Fruit fly (Drosophila melanogaster) whole organism, embryonic: ENCODE data around the gene CG43400.

Source experiments
- Atf-2 ChIP-seq: fragments of 200-800 bp; sonication (Bioruptor generic); optimal IDR thresholded peaks from 2 replicates; lab custom pipeline; 2016; ENCODE audit warnings: missing biosample characterization, missing genetic modification characterization
- CG10321 ChIP-seq: fragments of 200-800 bp; sonication (Bioruptor generic); IDR thresholded peaks from 2 replicates; pipeline ENCODE4 v1.3.6; 2022; ENCODE audit warnings: missing biosample characterization, missing genetic modification characterization
- CG10462 ChIP-seq: fragments of 200-800 bp; sonication (Bioruptor generic); optimal IDR thresholded peaks from 2 replicates; lab custom pipeline; 2016; ENCODE audit warnings: missing biosample characterization, missing genetic modification characterization
- CG11247 ChIP-seq: fragments of 200-800 bp; sonication (Bioruptor generic); IDR thresholded peaks from 2 replicates; pipeline ENCODE4 v1.3.6; 2022; ENCODE audit warnings: missing biosample characterization, missing genetic modification characterization
- CG13287 ChIP-seq: fragments of 200-800 bp; sonication (Bioruptor generic); IDR thresholded peaks from 2 replicates; pipeline ENCODE4 v1.3.6; 2022; ENCODE audit warnings: missing biosample characterization, missing genetic modification characterization; ENCODE audit not compliant: partially characterized antibody
- CG15514 ChIP-seq: fragments of 200-800 bp; sonication (Bioruptor generic); optimal IDR thresholded peaks from 3 replicates; lab custom pipeline; 2017; ENCODE audit warnings: missing biosample characterization, missing genetic modification characterization, mild to moderate bottlenecking, moderate library complexity, missing genetic modification reagents
- CG2116 ChIP-seq: fragments of 200-800 bp; sonication (Bioruptor generic); optimal IDR thresholded peaks from 3 replicates; lab custom pipeline; 2018; ENCODE audit warnings: missing biosample characterization, mild to moderate bottlenecking, missing genetic modification characterization
- CG32532 ChIP-seq: fragments of 200-800 bp; sonication (Bioruptor generic); IDR thresholded peaks from 2 replicates; pipeline ENCODE4 v1.3.6; 2022; ENCODE audit warnings: missing biosample characterization, missing genetic modification characterization
- CG32767 ChIP-seq: fragments of 200-800 bp; sonication (Bioruptor generic); IDR thresholded peaks from 2 replicates; pipeline ENCODE4 v1.3.6; 2022; ENCODE audit warnings: missing biosample characterization, missing genetic modification characterization
- CG34224 ChIP-seq: fragments of 200-800 bp; sonication (Bioruptor generic); IDR thresholded peaks from 3 replicates; pipeline ENCODE4 v1.3.6; 2022; ENCODE audit warnings: missing biosample characterization, missing genetic modification characterization; ENCODE audit not compliant: partially characterized antibody
- CG4424 ChIP-seq: fragments of 200-800 bp; sonication (Bioruptor generic); optimal IDR thresholded peaks from 3 replicates; lab custom pipeline; 2016; ENCODE audit warnings: missing biosample characterization, missing genetic modification characterization
- CG4820 ChIP-seq: fragments of 200-800 bp; sonication (Bioruptor generic); optimal IDR thresholded peaks from 3 replicates; lab custom pipeline; 2016; ENCODE audit warnings: missing biosample characterization, missing genetic modification characterization
- CG8089 ChIP-seq: fragments of 200-800 bp; sonication (Bioruptor generic); optimal IDR thresholded peaks from 3 replicates; lab custom pipeline; 2016; ENCODE audit warnings: missing biosample characterization, missing genetic modification characterization
- CG8924 ChIP-seq: fragments of 200-800 bp; optimal IDR thresholded peaks from 3 replicates; lab custom pipeline; 2019; ENCODE audit warnings: missing biosample characterization, mild to moderate bottlenecking, missing genetic modification characterization, moderate library complexity
- CG9797 ChIP-seq: fragments of 200-800 bp; sonication (Bioruptor generic); optimal IDR thresholded peaks from 3 replicates; lab custom pipeline; 2018; ENCODE audit warnings: missing biosample characterization, mild to moderate bottlenecking, missing genetic modification characterization
- CG9932 ChIP-seq: fragments of 200-800 bp; sonication (Bioruptor generic); IDR thresholded peaks from 2 replicates; pipeline ENCODE4 v1.3.6; 2022; ENCODE audit warnings: missing biosample characterization, missing genetic modification characterization
- Dbx ChIP-seq: fragments of 200-800 bp; sonication (Bioruptor generic); IDR thresholded peaks from 3 replicates; pipeline ENCODE4 v1.3.6; 2022; ENCODE audit warnings: missing biosample characterization, missing genetic modification characterization
- Dp ChIP-seq: fragments of 200-800 bp; sonication (Bioruptor generic); optimal IDR thresholded peaks from 2 replicates; lab custom pipeline; 2018; ENCODE audit warnings: missing biosample characterization, mild to moderate bottlenecking, missing genetic modification characterization, moderate library complexity
- Dref ChIP-seq: fragments of 200-800 bp; sonication (Bioruptor generic); IDR thresholded peaks from 2 replicates; pipeline ENCODE4 v1.3.6; 2022; ENCODE audit warnings: missing biosample characterization, missing genetic modification characterization
- Ets97D ChIP-seq: fragments of 200-800 bp; sonication (Bioruptor generic); optimal IDR thresholded peaks from 3 replicates; lab custom pipeline; 2016; ENCODE audit warnings: missing biosample characterization, missing genetic modification characterization
- GATAe ChIP-seq: fragments of 200-800 bp; sonication (Bioruptor generic); conservative IDR thresholded peaks from 2 replicates; pipeline ENCODE4 v1.3.6; 2022; ENCODE audit warnings: missing biosample characterization, missing genetic modification characterization
- HLH4C ChIP-seq: fragments of 200-800 bp; sonication (Bioruptor generic); IDR thresholded peaks from 3 replicates; pipeline ENCODE4 v1.3.6; 2022; ENCODE audit warnings: missing biosample characterization, missing genetic modification characterization; ENCODE audit not compliant: partially characterized antibody
- HLH54F ChIP-seq: fragments of 200-800 bp; sonication (Bioruptor generic); optimal IDR thresholded peaks from 3 replicates; lab custom pipeline; 2016; ENCODE audit warnings: missing biosample characterization, missing genetic modification characterization
- Hand ChIP-seq: fragments of 200-800 bp; sonication (Bioruptor generic); optimal IDR thresholded peaks from 2 replicates; lab custom pipeline; 2017; ENCODE audit warnings: mild to moderate bottlenecking, missing biosample characterization, missing genetic modification reagents, missing genetic modification characterization
- Hr51 ChIP-seq, 2 experiments: fragments of 200-800 bp; sonication (Bioruptor generic); optimal IDR thresholded peaks; 2 replicates in 1 of 2; 3 replicates in 1 of 2; lab custom pipeline; 2016 to 2018; ENCODE audit warnings: missing biosample characterization in 2 of 2, missing genetic modification characterization in 2 of 2, mild to moderate bottlenecking in 1 of 2, moderate library complexity in 1 of 2
- Kr ChIP-seq: fragments of 200-800 bp; sonication (Bioruptor generic); optimal IDR thresholded peaks from 2 replicates; lab custom pipeline; 2017; ENCODE audit warnings: missing biosample characterization, mild to moderate bottlenecking, missing genetic modification characterization
- Lpt ChIP-seq: fragments of >200 bp; optimal IDR thresholded peaks from 2 replicates; lab custom pipeline; 2018; ENCODE audit warnings: missing biosample characterization, missing genetic modification characterization
- Mes4 ChIP-seq: fragments of 200-800 bp; sonication (Bioruptor generic); optimal IDR thresholded peaks from 2 replicates; lab custom pipeline; 2016; ENCODE audit warnings: missing biosample characterization, missing genetic modification characterization
- Nf-YA ChIP-seq: fragments of 200-800 bp; sonication (Bioruptor generic); IDR thresholded peaks from 2 replicates; pipeline ENCODE4 v1.3.6; 2022; ENCODE audit warnings: missing biosample characterization, missing genetic modification characterization
- Nf-YB ChIP-seq: fragments of 200-800 bp; sonication (Bioruptor generic); optimal IDR thresholded peaks from 3 replicates; lab custom pipeline; 2019; ENCODE audit warnings: missing biosample characterization, mild to moderate bottlenecking, missing genetic modification characterization, moderate library complexity
- Ptx1 ChIP-seq: fragments of 200-800 bp; sonication (Bioruptor generic); IDR thresholded peaks from 2 replicates; pipeline ENCODE4 v1.3.6; 2022; ENCODE audit warnings: missing biosample characterization, missing genetic modification characterization
- Tbp ChIP-seq: fragments of >200 bp; optimal IDR thresholded peaks from 2 replicates; lab custom pipeline; 2018; ENCODE audit warnings: missing biosample characterization, missing genetic modification characterization
- ato ChIP-seq: fragments of 200-800 bp; sonication (Bioruptor generic); IDR thresholded peaks from 2 replicates; pipeline ENCODE4 v1.3.6; 2022; ENCODE audit warnings: missing biosample characterization, missing genetic modification characterization; ENCODE audit not compliant: partially characterized antibody
- croc ChIP-seq: fragments of 200-800 bp; sonication (Bioruptor generic); conservative IDR thresholded peaks from 3 replicates; pipeline ENCODE4 v1.3.6; 2022; ENCODE audit warnings: missing biosample characterization, missing genetic modification characterization
- crp ChIP-seq, 2 experiments: fragments of 200-800 bp; sonication (Bioruptor generic); optimal IDR thresholded peaks; 2 replicates in 1 of 2; 3 replicates in 1 of 2; lab custom pipeline; 2017; ENCODE audit warnings: missing biosample characterization in 2 of 2, missing genetic modification characterization in 2 of 2, mild to moderate bottlenecking in 1 of 2, moderate library complexity in 1 of 2
- dati ChIP-seq: fragments of 200-800 bp; sonication (Bioruptor generic); IDR thresholded peaks from 2 replicates; pipeline ENCODE4 v1.3.6; 2022; ENCODE audit warnings: missing biosample characterization, missing genetic modification characterization
- ftz-f1 ChIP-seq: fragments of 200-800 bp; sonication (Bioruptor generic); optimal IDR thresholded peaks from 2 replicates; lab custom pipeline; 2016; ENCODE audit warnings: missing biosample characterization, missing genetic modification characterization
- gro ChIP-seq: fragments of 200-800 bp; sonication (Bioruptor generic); optimal IDR thresholded peaks from 2 replicates; lab custom pipeline; 2016; ENCODE audit warnings: missing biosample characterization, missing genetic modification characterization
- hb ChIP-seq: fragments of 200-800 bp; sonication (Bioruptor generic); IDR thresholded peaks from 3 replicates; pipeline ENCODE4 v1.3.6; 2022; ENCODE audit warnings: missing biosample characterization, missing genetic modification characterization; ENCODE audit not compliant: partially characterized antibody
- kah ChIP-seq: fragments of 200-800 bp; sonication (Bioruptor generic); optimal IDR thresholded peaks from 2 replicates; lab custom pipeline; 2018; ENCODE audit warnings: missing biosample characterization, mild to moderate bottlenecking, missing genetic modification characterization
- ken ChIP-seq: fragments of 200-800 bp; sonication (Bioruptor generic); IDR thresholded peaks from 3 replicates; pipeline ENCODE4 v1.3.6; 2022; ENCODE audit warnings: missing biosample characterization, missing genetic modification characterization
- luna ChIP-seq: fragments of 200-800 bp; sonication (Bioruptor generic); optimal IDR thresholded peaks from 2 replicates; lab custom pipeline; 2016; ENCODE audit warnings: missing biosample characterization, missing genetic modification characterization
- onecut ChIP-seq: fragments of 200-800 bp; sonication (Bioruptor generic); IDR thresholded peaks from 2 replicates; pipeline ENCODE4 v1.3.6; 2022; ENCODE audit warnings: missing biosample characterization, missing genetic modification characterization
- phol ChIP-seq: fragments of 200-800 bp; sonication (Bioruptor generic); optimal IDR thresholded peaks from 3 replicates; lab custom pipeline; 2018; ENCODE audit warnings: missing biosample characterization, mild to moderate bottlenecking, missing genetic modification characterization, moderate library complexity
- salm ChIP-seq: fragments of 200-800 bp; sonication (Bioruptor generic); optimal IDR thresholded peaks from 2 replicates; lab custom pipeline; 2018; ENCODE audit warnings: missing biosample characterization, mild to moderate bottlenecking, missing genetic modification characterization
- sens ChIP-seq: fragments of 200-800 bp; sonication (Bioruptor generic); peaks from one replicate; lab custom pipeline; 2016; ENCODE audit warnings: missing biosample characterization, missing genetic modification characterization
- slbo ChIP-seq: fragments of 200-800 bp; sonication (Bioruptor generic); IDR thresholded peaks from 2 replicates; pipeline ENCODE4 v1.3.6; 2022; ENCODE audit warnings: missing biosample characterization, missing genetic modification characterization
- sna ChIP-seq: fragments of 200-800 bp; sonication (Bioruptor generic); IDR thresholded peaks from 2 replicates; pipeline ENCODE4 v1.3.6; 2022; ENCODE audit warnings: missing biosample characterization, missing genetic modification characterization; ENCODE audit not compliant: partially characterized antibody
- tin ChIP-seq: fragments of 200-800 bp; sonication (Bioruptor generic); optimal IDR thresholded peaks from 3 replicates; lab custom pipeline; 2016; ENCODE audit warnings: missing biosample characterization, missing genetic modification characterization
- twi ChIP-seq: fragments of 200-800 bp; optimal IDR thresholded peaks from 2 replicates; lab custom pipeline; 2019; ENCODE audit warnings: missing biosample characterization, mild to moderate bottlenecking, missing genetic modification characterization, moderate library complexity
- usp ChIP-seq: fragments of >200 bp; optimal IDR thresholded peaks from 2 replicates; lab custom pipeline; 2017; ENCODE audit warnings: missing biosample characterization, missing genetic modification characterization

The CG43400 gene

DNA sequence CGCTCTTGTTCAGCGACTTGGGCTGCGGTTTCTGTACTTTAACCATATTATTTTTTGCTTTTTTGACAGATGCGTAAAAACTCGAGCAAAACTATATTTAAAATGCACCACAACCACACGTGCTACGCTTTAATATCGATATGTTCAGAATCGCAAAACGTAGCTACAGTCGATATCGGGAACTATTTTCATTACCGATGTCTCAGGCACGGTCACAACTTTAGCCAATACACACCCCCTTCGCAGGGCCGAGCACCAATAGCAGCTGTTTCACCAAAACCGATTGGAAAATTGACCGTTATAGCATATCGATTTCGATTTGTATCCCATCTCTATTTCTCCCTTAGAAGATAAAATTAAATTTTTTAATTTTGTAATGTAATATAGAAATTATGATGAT, 21.2 kb downstream of the CG43400 start, which contains the start of gene CG13096 (continued):
- TF ChIP-seq CG9932 (GFP tag; lab: Robert Waterston, UW): peak; percentile 77
- no peak for TF ChIP-seq HLH54F (GFP tag; lab: Kevin White, UChicago)
- peak; percentile 98 for TF ChIP-seq ato (GFP tag; lab: Robert Waterston, UW)
- no peak; the same call in 1 of the 2 replicates for TF ChIP-seq onecut (GFP tag; lab: Robert Waterston, UW)
- no peak for TF ChIP-seq ken
- TF ChIP-seq CG11247 (GFP tag; lab: Robert Waterston, UW): no peak
- TF ChIP-seq phol: peak; percentile 61
- TF ChIP-seq Ptx1 (GFP tag; lab: Robert Waterston, UW): no peak
- peak; percentile 8 for TF ChIP-seq CG4820 (GFP tag; lab: Kevin White, UChicago)
- no peak for TF ChIP-seq CG32767 (GFP tag; lab: Robert Waterston, UW)
- TF ChIP-seq Mes4: peak; percentile 30
- no peak for TF ChIP-seq GATAe (GFP tag; lab: Robert Waterston, UW)
- TF ChIP-seq Nf-YB: peak; percentile 60
- peak; percentile 73 to 95 for TF ChIP-seq crp (GFP tag; optimal IDR thresholded peaks at IDR 0.05; lab: Kevin White, UChicago)
- TF ChIP-seq Nf-YA (GFP tag; lab: Robert Waterston, UW): no peak
- no peak for TF ChIP-seq CG10321
- TF ChIP-seq luna: no peak
- TF ChIP-seq Hand (GFP tag; lab: Kevin White, UChicago): no peak
- peak; percentile 27; the same call in 1 of the 2 replicates for TF ChIP-seq slbo (GFP tag; lab: Robert Waterston, UW)
- no peak for TF ChIP-seq Atf-2
- TF ChIP-seq Dref: peak; percentile 100
- no peak for TF ChIP-seq Lpt (GFP tag; lab: Kevin White, UChicago)
- no peak for TF ChIP-seq kah
- no peak for TF ChIP-seq Kr (GFP tag; lab: Kevin White, UChicago)
- peak; percentile 99 for TF ChIP-seq sna (GFP tag; lab: Robert Waterston, UW)
- TF ChIP-seq tin (GFP tag; lab: Kevin White, UChicago): peak; percentile 16
- TF ChIP-seq Tbp (GFP tag; lab: Kevin White, UChicago): no peak
- TF ChIP-seq HLH4C (GFP tag; lab: Robert Waterston, UW): peak; percentile 98
- TF ChIP-seq Dbx (GFP tag; lab: Robert Waterston, UW): peak; percentile 52; the same call in 1 of the 3 replicates
- TF ChIP-seq CG34224: peak; percentile 99
- TF ChIP-seq Ets97D (GFP tag; lab: Kevin White, UChicago): peak; percentile 91
- TF ChIP-seq CG9797 (GFP tag; lab: Kevin White, UChicago): peak; percentile 65
- TF ChIP-seq croc: no peak
- TF ChIP-seq CG10462 (GFP tag; lab: Kevin White, UChicago): peak; percentile 30
- TF ChIP-seq gro (GFP tag; lab: Kevin White, UChicago): peak; percentile 68
- peak; percentile 48 for TF ChIP-seq sens (GFP tag; lab: Kevin White, UChicago)
- TF ChIP-seq dati: no peak
- TF ChIP-seq usp: no peak
- TF ChIP-seq CG15514: peak; percentile 91
- no peak for TF ChIP-seq CG8089 (GFP tag; lab: Kevin White, UChicago)
- TF ChIP-seq CG32532 (GFP tag; lab: Robert Waterston, UW): no peak
- TF ChIP-seq twi (tag; lab: Kevin White, UChicago): peak; percentile 39
- TF ChIP-seq hb: peak; percentile 98
- peak; percentile 96 for TF ChIP-seq CG2116
- peak; percentile 45 for TF ChIP-seq CG4424 (GFP tag; lab: Kevin White, UChicago)
- TF ChIP-seq Hr51 (GFP tag; optimal IDR thresholded peaks at IDR 0.05; lab: Kevin White, UChicago): peak in 1 of 2 experiments; percentile 27
- peak; percentile 100 for TF ChIP-seq CG13287 (GFP tag; lab: Robert Waterston, UW)
- TF ChIP-seq ftz-f1 (GFP tag; lab: Kevin White, UChicago): peak; percentile 66
- peak; percentile 83 for TF ChIP-seq Dp (GFP tag; lab: Kevin White, UChicago)
- no peak for TF ChIP-seq salm
- peak; percentile 6 for TF ChIP-seq CG8924 (tag; lab: Kevin White, UChicago)
